Fruit fly (Drosophila melanogaster) whole organism, embryonic: ENCODE data around the gene CG34325.

Experiments used
- Adf1 ChIP-seq: fragments of 200-800 bp; sonication (Bioruptor generic); IDR thresholded peaks from 2 replicates; pipeline ENCODE4 v1.3.6; 2022; ENCODE audit warnings: missing biosample characterization, missing genetic modification characterization
- B-H2 ChIP-seq: fragments of 200-800 bp; sonication (Bioruptor generic); optimal IDR thresholded peaks from 2 replicates; lab custom pipeline; 2018; ENCODE audit warnings: missing biosample characterization, mild to moderate bottlenecking, missing genetic modification characterization
- Blimp-1 ChIP-seq: fragments of 200-800 bp; sonication (Bioruptor generic); optimal IDR thresholded peaks from 3 replicates; lab custom pipeline; 2018; ENCODE audit warnings: missing biosample characterization, missing genetic modification characterization, mild to moderate bottlenecking, moderate library complexity, missing genetic modification reagents
- CG10274 ChIP-seq: fragments of 200-800 bp; sonication (Bioruptor generic); optimal IDR thresholded peaks from 3 replicates; lab custom pipeline; 2017; ENCODE audit warnings: missing biosample characterization, mild to moderate bottlenecking, missing genetic modification characterization
- CG10321 ChIP-seq: fragments of 200-800 bp; sonication (Bioruptor generic); IDR thresholded peaks from 2 replicates; pipeline ENCODE4 v1.3.6; 2022; ENCODE audit warnings: missing biosample characterization, missing genetic modification characterization
- CG10979 ChIP-seq: fragments of 200-800 bp; sonication (Bioruptor generic); optimal IDR thresholded peaks from 2 replicates; lab custom pipeline; 2018; ENCODE audit warnings: missing biosample characterization, mild to moderate bottlenecking, missing genetic modification characterization, moderate library complexity
- CG11456 ChIP-seq: fragments of 200-800 bp; sonication (Bioruptor generic); IDR thresholded peaks from 3 replicates; pipeline ENCODE4 v1.3.6; 2022; ENCODE audit warnings: missing biosample characterization, missing genetic modification characterization
- CG12155 ChIP-seq: fragments of 200-800 bp; sonication (Bioruptor generic); optimal IDR thresholded peaks from 3 replicates; lab custom pipeline; 2016; ENCODE audit warnings: missing biosample characterization, missing genetic modification characterization
- CG12744 ChIP-seq: fragments of 200-800 bp; sonication (Bioruptor generic); optimal IDR thresholded peaks from 2 replicates; lab custom pipeline; 2016; ENCODE audit warnings: missing biosample characterization, missing genetic modification characterization
- CG15601 ChIP-seq: fragments of 200-800 bp; sonication (Bioruptor generic); optimal IDR thresholded peaks from 3 replicates; lab custom pipeline; 2019; ENCODE audit warnings: missing biosample characterization, mild to moderate bottlenecking, missing genetic modification characterization, moderate library complexity
- CG18262 ChIP-seq: fragments of 200-800 bp; optimal IDR thresholded peaks from 3 replicates; lab custom pipeline; 2019; ENCODE audit warnings: missing biosample characterization, mild to moderate bottlenecking, missing genetic modification characterization, moderate library complexity
- CG2202 ChIP-seq: fragments of 200-800 bp; sonication (Bioruptor generic); optimal IDR thresholded peaks from 2 replicates; lab custom pipeline; 2018; ENCODE audit warnings: missing biosample characterization, mild to moderate bottlenecking, missing genetic modification characterization
- CG30020 ChIP-seq: fragments of 200-800 bp; optimal IDR thresholded peaks from 2 replicates; lab custom pipeline; 2019; ENCODE audit warnings: missing biosample characterization, mild to moderate bottlenecking, missing genetic modification characterization, moderate library complexity
- CG3407 ChIP-seq: fragments of 200-800 bp; sonication (Bioruptor generic); optimal IDR thresholded peaks from 2 replicates; lab custom pipeline; 2018; ENCODE audit warnings: missing biosample characterization, mild to moderate bottlenecking, missing genetic modification characterization
- CG4360 ChIP-seq: fragments of 200-800 bp; sonication (Bioruptor generic); IDR thresholded peaks from 2 replicates; pipeline ENCODE4 v1.3.6; 2022; ENCODE audit warnings: missing biosample characterization, missing genetic modification characterization
- CG43689 ChIP-seq: fragments of 200-800 bp; sonication (Bioruptor generic); IDR thresholded peaks from 2 replicates; pipeline ENCODE4 v1.3.6; 2022; ENCODE audit warnings: missing biosample characterization, missing genetic modification characterization
- CG4424 ChIP-seq: fragments of 200-800 bp; sonication (Bioruptor generic); optimal IDR thresholded peaks from 3 replicates; lab custom pipeline; 2016; ENCODE audit warnings: missing biosample characterization, missing genetic modification characterization
- CG4707 ChIP-seq: fragments of 200-800 bp; sonication (Bioruptor generic); optimal IDR thresholded peaks from 2 replicates; lab custom pipeline; 2018; ENCODE audit warnings: missing biosample characterization, mild to moderate bottlenecking, missing genetic modification characterization, moderate library complexity
- CG6689 ChIP-seq: fragments of 200-800 bp; sonication (Bioruptor generic); IDR thresholded peaks from 2 replicates; pipeline ENCODE4 v1.3.6; 2022; ENCODE audit warnings: missing biosample characterization, missing genetic modification characterization
- CG7372 ChIP-seq: fragments of 200-800 bp; sonication (Bioruptor generic); IDR thresholded peaks from 2 replicates; pipeline ENCODE4 v1.3.6; 2022; ENCODE audit warnings: missing biosample characterization, missing genetic modification characterization
- CG7928 ChIP-seq: fragments of 200-800 bp; sonication (Bioruptor generic); optimal IDR thresholded peaks from 2 replicates; lab custom pipeline; 2017; ENCODE audit warnings: missing biosample characterization, mild to moderate bottlenecking, missing genetic modification characterization
- CG8388 ChIP-seq: fragments of 200-800 bp; sonication (Bioruptor generic); optimal IDR thresholded peaks from 2 replicates; lab custom pipeline; 2019; ENCODE audit warnings: missing biosample characterization, mild to moderate bottlenecking, missing genetic modification characterization, moderate library complexity
- Dad ChIP-seq: fragments of 200-800 bp; sonication (Bioruptor generic); optimal IDR thresholded peaks from 3 replicates; lab custom pipeline; 2016; ENCODE audit warnings: missing biosample characterization, missing genetic modification characterization
- Ets65A ChIP-seq: fragments of 200-800 bp; sonication (Bioruptor generic); peaks from one replicate; lab custom pipeline; 2016; ENCODE audit warnings: missing biosample characterization, missing genetic modification characterization
- Hr3 ChIP-seq: fragments of 200-800 bp; sonication (Bioruptor generic); optimal IDR thresholded peaks from 3 replicates; lab custom pipeline; 2016; ENCODE audit warnings: missing biosample characterization, missing genetic modification characterization
- Meics ChIP-seq: fragments of 200-800 bp; sonication (Bioruptor generic); optimal IDR thresholded peaks from 2 replicates; lab custom pipeline; 2017; ENCODE audit warnings: missing biosample characterization, mild to moderate bottlenecking, missing genetic modification characterization
- NfI ChIP-seq: fragments of 200-800 bp; sonication (Bioruptor generic); optimal IDR thresholded peaks from 3 replicates; lab custom pipeline; 2018; ENCODE audit warnings: missing biosample characterization, mild to moderate bottlenecking, missing genetic modification characterization, moderate library complexity
- Optix ChIP-seq: fragments of 200-800 bp; sonication (Bioruptor generic); IDR thresholded peaks from 3 replicates; pipeline ENCODE4 v1.3.6; 2022; ENCODE audit warnings: missing biosample characterization, missing genetic modification characterization
- Poxn ChIP-seq: fragments of 200-800 bp; sonication (Bioruptor generic); IDR thresholded peaks from 2 replicates; pipeline ENCODE4 v1.3.6; 2022; ENCODE audit warnings: missing biosample characterization, missing genetic modification characterization
- TFAM ChIP-seq: fragments of 200-800 bp; sonication (Bioruptor generic); optimal IDR thresholded peaks from 2 replicates; lab custom pipeline; 2017; ENCODE audit warnings: missing biosample characterization, missing genetic modification characterization, inconsistent platforms
- Taf1 ChIP-seq: fragments of 200-800 bp; sonication (Bioruptor generic); IDR thresholded peaks from 2 replicates; pipeline ENCODE4 v1.3.6; 2022; ENCODE audit warnings: missing biosample characterization, missing genetic modification characterization
- ac ChIP-seq: fragments of 200-800 bp; sonication (Bioruptor generic); optimal IDR thresholded peaks from 3 replicates; lab custom pipeline; 2017; ENCODE audit warnings: missing biosample characterization, mild to moderate bottlenecking, missing genetic modification characterization
- al ChIP-seq: fragments of 200-800 bp; sonication (Bioruptor generic); IDR thresholded peaks from 2 replicates; pipeline ENCODE4 v1.3.6; 2022; ENCODE audit warnings: missing biosample characterization, missing genetic modification characterization
- bbx ChIP-seq: fragments of 200-800 bp; sonication (Bioruptor generic); IDR thresholded peaks from 2 replicates; pipeline ENCODE4 v1.3.6; 2022; ENCODE audit warnings: missing biosample characterization, missing genetic modification characterization; ENCODE audit not compliant: partially characterized antibody
- bigmax ChIP-seq: fragments of 200-800 bp; sonication (Bioruptor generic); optimal IDR thresholded peaks from 2 replicates; lab custom pipeline; 2018; ENCODE audit warnings: missing biosample characterization, mild to moderate bottlenecking, missing genetic modification characterization
- crp ChIP-seq, 2 experiments: fragments of 200-800 bp; sonication (Bioruptor generic); optimal IDR thresholded peaks; 2 replicates in 1 of 2; 3 replicates in 1 of 2; lab custom pipeline; 2017; ENCODE audit warnings: missing biosample characterization in 2 of 2, missing genetic modification characterization in 2 of 2, mild to moderate bottlenecking in 1 of 2, moderate library complexity in 1 of 2
- dmrt99B ChIP-seq: fragments of 200-800 bp; sonication (Bioruptor generic); optimal IDR thresholded peaks from 2 replicates; lab custom pipeline; 2018; ENCODE audit warnings: missing biosample characterization, mild to moderate bottlenecking, missing genetic modification characterization, moderate library complexity
- dpn ChIP-seq, 2 experiments: fragments of 200-800 bp; sonication (Bioruptor generic); optimal IDR thresholded peaks; 3 replicates each; lab custom pipeline; 2016; ENCODE audit warnings: missing biosample characterization in 2 of 2, missing genetic modification characterization in 2 of 2
- dysf ChIP-seq: fragments of 200-800 bp; sonication (Bioruptor generic); IDR thresholded peaks from 3 replicates; pipeline ENCODE4 v1.3.6; 2022; ENCODE audit warnings: missing biosample characterization, missing genetic modification characterization
- en ChIP-seq: fragments of 200-800 bp; sonication (Bioruptor generic); optimal IDR thresholded peaks from 2 replicates; lab custom pipeline; 2016; ENCODE audit warnings: missing biosample characterization, missing genetic modification characterization
- ewg ChIP-seq: fragments of 200-800 bp; sonication (Bioruptor generic); optimal IDR thresholded peaks from 3 replicates; lab custom pipeline; 2017; ENCODE audit warnings: mild to moderate bottlenecking, missing biosample characterization, missing genetic modification reagents, missing genetic modification characterization
- gce ChIP-seq: fragments of 200-800 bp; sonication (Bioruptor generic); IDR thresholded peaks from 3 replicates; pipeline ENCODE4 v1.3.6; 2022; ENCODE audit warnings: missing biosample characterization, missing genetic modification characterization
- jumu ChIP-seq: fragments of 200-800 bp; sonication (Bioruptor generic); optimal IDR thresholded peaks from 3 replicates; lab custom pipeline; 2016; ENCODE audit warnings: missing biosample characterization, missing genetic modification characterization
- lola ChIP-seq, 3 experiments: fragments of >200 bp in 2 of 3; fragments of 200-800 bp in 1 of 3; sonication (Bioruptor generic) in 1 of 3; optimal IDR thresholded peaks; 2 replicates each; lab custom pipeline; 2017 to 2019; ENCODE audit warnings: missing biosample characterization in 3 of 3, missing genetic modification characterization in 3 of 3, mild to moderate bottlenecking in 1 of 3, moderate library complexity in 1 of 3
- nmo ChIP-seq: fragments of 200-800 bp; sonication (Bioruptor generic); optimal IDR thresholded peaks from 2 replicates; lab custom pipeline; 2018; ENCODE audit warnings: missing biosample characterization, mild to moderate bottlenecking, missing genetic modification characterization, moderate library complexity
- onecut ChIP-seq: fragments of 200-800 bp; sonication (Bioruptor generic); IDR thresholded peaks from 2 replicates; pipeline ENCODE4 v1.3.6; 2022; ENCODE audit warnings: missing biosample characterization, missing genetic modification characterization
- ro ChIP-seq: fragments of 200-800 bp; sonication (Bioruptor generic); IDR thresholded peaks from 2 replicates; pipeline ENCODE4 v1.3.6; 2022; ENCODE audit warnings: missing biosample characterization, missing genetic modification characterization
- scrt ChIP-seq: fragments of 200-800 bp; sonication (Bioruptor generic); optimal IDR thresholded peaks from 2 replicates; lab custom pipeline; 2018; ENCODE audit warnings: missing biosample characterization, mild to moderate bottlenecking, missing genetic modification characterization, moderate library complexity
- sd ChIP-seq: fragments of 200-800 bp; sonication (Bioruptor generic); optimal IDR thresholded peaks from 3 replicates; lab custom pipeline; 2018; ENCODE audit warnings: missing biosample characterization, mild to moderate bottlenecking, missing genetic modification characterization, moderate library complexity
- sna ChIP-seq: fragments of 200-800 bp; sonication (Bioruptor generic); IDR thresholded peaks from 2 replicates; pipeline ENCODE4 v1.3.6; 2022; ENCODE audit warnings: missing biosample characterization, missing genetic modification characterization; ENCODE audit not compliant: partially characterized antibody
- usp ChIP-seq: fragments of >200 bp; optimal IDR thresholded peaks from 2 replicates; lab custom pipeline; 2017; ENCODE audit warnings: missing biosample characterization, missing genetic modification characterization
- vvl ChIP-seq: fragments of 200-800 bp; sonication (Bioruptor generic); IDR thresholded peaks from 2 replicates; pipeline ENCODE4 v1.3.6; 2022; ENCODE audit warnings: missing biosample characterization, missing genetic modification characterization

Gene CG34325

dm6 chrX:16670262-16670661, 50.9 kb downstream of the CG34325 start (continued):
- TF ChIP-seq CG6689 (0 out of 2 replicates have a peak, but pooled peaks have one; percentile 9), usp (GFP tag; lab: Kevin White, UChicago) (no peak), CG12155 (GFP tag; lab: Kevin White, UChicago) (no peak), bbx (GFP tag; lab: Robert Waterston, UW) (no peak), crp (GFP tag; optimal IDR thresholded peaks at IDR 0.05; lab: Kevin White, UChicago) (no peak), CG15601 (tag; lab: Kevin White, UChicago) (no peak), dmrt99B (tag; lab: Kevin White, UChicago) (peak; percentile 52), Optix (GFP tag; lab: Robert Waterston, UW) (no peak), TFAM (GFP tag; lab: Kevin White, UChicago) (no peak), CG43689 (GFP tag; lab: Robert Waterston, UW) (no peak), CG11456 (GFP tag; lab: Robert Waterston, UW) (no peak), Dad (GFP tag; lab: Kevin White, UChicago) (no peak), jumu (GFP tag; lab: Kevin White, UChicago) (no peak), CG7372 (GFP tag; lab: Robert Waterston, UW) (no peak), ac (GFP tag; lab: Kevin White, UChicago) (no peak), gce (GFP tag; lab: Robert Waterston, UW) (no peak), Ets65A (peak; percentile 9), CG2202 (tag; lab: Kevin White, UChicago) (no peak), en (GFP tag; lab: Kevin White, UChicago) (no peak), CG4360 (no peak), CG3407 (GFP tag; lab: Kevin White, UChicago) (no peak), CG7928 (GFP tag; lab: Kevin White, UChicago) (no peak), vvl (GFP tag; lab: Robert Waterston, UW) (no peak), Meics (GFP tag; lab: Kevin White, UChicago) (no peak), CG30020 (no peak), CG10979 (tag; lab: Kevin White, UChicago) (no peak), B-H2 (GFP tag; lab: Kevin White, UChicago) (no peak), nmo (GFP tag; lab: Kevin White, UChicago) (peak; percentile 6), Taf1 (GFP tag; lab: Robert Waterston, UW) (no peak), sd (tag; lab: Kevin White, UChicago) (no peak), dysf (GFP tag; lab: Robert Waterston, UW) (no peak), CG12744 (GFP tag; lab: Kevin White, UChicago) (no peak), CG4707 (GFP tag; lab: Kevin White, UChicago) (no peak), NfI (GFP tag; lab: Kevin White, UChicago) (no peak), al (GFP tag; lab: Robert Waterston, UW) (no peak), CG8388 (GFP tag; lab: Kevin White, UChicago) (peak; percentile 2), scrt (GFP tag; lab: Kevin White, UChicago) (no peak), CG4424 (GFP tag; lab: Kevin White, UChicago) (no peak), CG10274 (GFP tag; lab: Kevin White, UChicago) (no peak), ro (no peak), Hr3 (GFP tag; lab: Kevin White, UChicago) (no peak), ewg (GFP tag; lab: Kevin White, UChicago) (no peak), Blimp-1 (no peak), onecut (GFP tag; lab: Robert Waterston, UW) (no peak), CG18262 (peak; percentile 37), Poxn (no peak), lola (GFP tag; optimal IDR thresholded peaks at IDR 0.05; lab: Kevin White, UChicago) (no peak), CG10321 (GFP tag; lab: Robert Waterston, UW) (no peak), dpn (GFP tag; optimal IDR thresholded peaks at IDR 0.05; lab: Kevin White, UChicago) (no peak), Adf1 (GFP tag; lab: Robert Waterston, UW) (no peak), bigmax (GFP tag; lab: Kevin White, UChicago) (no peak), sna (no peak)
